Fruit fly (Drosophila melanogaster): ENCODE measurements around the gene CG6966.

CG6966 gene

DNA sequence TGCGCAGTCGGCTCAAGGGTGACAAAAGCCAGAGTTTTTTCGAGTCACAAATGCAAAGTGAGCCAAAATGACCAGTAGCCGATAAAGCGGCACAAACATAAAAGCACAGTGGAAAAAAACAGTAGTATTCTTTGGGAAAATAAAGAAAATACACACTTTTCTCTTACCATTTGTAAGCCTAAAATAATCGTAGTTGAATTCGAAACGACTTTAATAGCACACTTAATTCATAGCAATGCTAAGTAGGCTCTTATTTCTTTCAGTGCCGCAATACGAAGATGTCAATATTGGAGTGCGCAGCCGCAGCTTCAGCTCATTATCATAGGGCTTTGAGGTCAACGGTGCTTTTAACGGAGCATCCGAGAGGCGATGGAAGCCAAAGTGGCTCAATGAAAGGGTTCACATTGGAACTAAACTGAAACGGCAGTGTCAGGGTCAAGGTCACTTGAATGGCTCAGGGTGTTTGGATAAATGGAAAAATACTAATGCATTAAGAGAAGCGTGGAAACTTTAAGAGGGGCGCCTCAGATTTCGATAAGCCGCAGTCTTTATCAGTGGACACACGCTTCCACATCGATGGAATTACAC is 7.7 kb downstream of the CG6966 start:
- TF ChIP-seq CTCF (optimal IDR thresholded peaks at IDR 0.05) (no peak), CG8478 (optimal IDR thresholded peaks at IDR 0.05) (no peak)

dm6 chr3R:15087043-15087442 is 8.4 kb downstream of the CG6966 start:
- TF ChIP-seq CG8478 (optimal IDR thresholded peaks at IDR 0.05) (no peak), CTCF (optimal IDR thresholded peaks at IDR 0.05) (no peak)

- no peak for TF ChIP-seq CG8478 (optimal IDR thresholded peaks at IDR 0.05)
- TF ChIP-seq CTCF (optimal IDR thresholded peaks at IDR 0.05): no peak
These were observed 10.8 kb downstream of the CG6966 start for dm6 chr3R:15084461-15085106.

DNA sequence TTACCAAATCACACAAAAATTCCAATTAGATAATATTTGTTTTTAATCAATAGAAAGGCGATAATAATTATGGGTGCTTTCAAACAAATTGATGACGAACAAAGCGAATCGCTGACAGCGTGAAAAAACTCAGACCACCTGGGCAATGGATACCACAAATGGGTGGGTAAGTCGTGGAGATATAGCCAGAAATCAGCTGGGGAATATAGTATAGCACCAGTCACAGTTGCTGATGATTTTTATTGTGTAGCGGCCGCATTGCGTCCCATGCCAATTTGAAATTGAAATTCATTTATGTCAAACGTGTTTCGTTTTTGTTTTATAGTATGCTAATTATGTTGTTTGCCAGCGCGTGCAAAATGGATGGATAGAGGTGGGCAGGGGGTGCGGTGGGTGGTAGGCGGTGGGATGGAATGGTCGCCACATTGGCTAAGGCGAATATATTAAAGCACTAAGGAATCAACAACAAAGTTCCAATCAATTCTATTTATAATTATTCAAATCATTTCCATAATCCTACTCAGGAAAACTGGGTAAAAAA is 11.7 kb downstream of the CG6966 start:
- TF ChIP-seq CG8478 (optimal IDR thresholded peaks at IDR 0.05) (no peak), CTCF (optimal IDR thresholded peaks at IDR 0.05) (no peak)

DNA sequence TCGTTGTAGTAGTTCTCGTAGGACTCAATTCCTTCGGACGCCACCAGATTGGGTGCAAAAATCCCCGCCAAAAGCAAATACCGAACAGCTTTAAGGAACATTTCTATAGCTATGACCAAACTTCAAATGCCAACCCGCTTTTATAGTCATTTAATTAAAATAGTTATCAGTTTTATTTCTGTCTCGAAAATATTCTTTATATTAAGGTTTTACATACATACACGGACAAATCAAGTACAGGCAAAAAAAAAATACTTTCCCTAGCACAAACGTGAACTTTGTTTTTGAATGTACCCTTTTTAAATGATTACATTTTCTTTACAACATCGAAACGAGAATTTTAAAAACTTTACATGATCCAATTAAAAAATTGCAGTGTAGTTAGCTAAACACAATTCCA is 16.2 kb downstream of the CG6966 start, which contains the start of gene CG6974:
Gene CG6974, minus strand, starts transcription at position 101 of the 400 bp plus-strand sequence.
- TF ChIP-seq CG8478 (optimal IDR thresholded peaks at IDR 0.05) (no peak), CTCF (optimal IDR thresholded peaks at IDR 0.05) (no peak)

DNA sequence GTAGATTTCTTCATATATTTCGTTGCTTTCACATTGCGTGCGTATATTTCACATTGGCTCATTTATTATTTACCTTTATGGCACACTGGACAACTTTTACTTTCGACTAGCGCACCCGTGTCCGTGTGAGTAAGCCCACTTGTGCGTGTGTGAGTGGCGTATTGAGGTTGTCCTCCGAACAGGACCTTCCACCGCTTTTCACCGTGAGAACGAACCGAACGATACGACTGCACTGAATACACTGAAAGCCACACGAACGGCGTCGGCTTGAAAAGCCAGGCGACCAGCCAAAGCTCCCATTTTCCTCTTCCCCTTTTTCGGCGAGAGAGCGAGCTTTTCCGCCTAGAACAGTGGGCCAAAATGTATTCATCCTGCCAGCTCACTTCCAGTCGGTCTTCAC is 18.5 kb downstream of the CG6966 start, which contains the start of gene dpr9:
Gene dpr9, minus strand, starts transcription at position 244 of the 400 bp plus-strand sequence.
- TF ChIP-seq CTCF (optimal IDR thresholded peaks at IDR 0.05): no peak
- no peak for TF ChIP-seq CG8478 (optimal IDR thresholded peaks at IDR 0.05)

dm6 chr3R:15057214-15057613 is 38.2 kb downstream of the CG6966 start:
- TF ChIP-seq CTCF (optimal IDR thresholded peaks at IDR 0.05) (no peak), CG8478 (optimal IDR thresholded peaks at IDR 0.05) (no peak)

- TF ChIP-seq CG8478 (optimal IDR thresholded peaks at IDR 0.05) (no peak), CTCF (optimal IDR thresholded peaks at IDR 0.05) (no peak)
These were observed 58.4 kb downstream of the CG6966 start, which contains the start of gene RpL10Aa for dm6 chr3R:15037066-15037465. Gene RpL10Aa, plus strand, starts transcription at chr3R:15037366.

dm6 chr3R:15031662-15032061 is 63.8 kb downstream of the CG6966 start:
- TF ChIP-seq CTCF (optimal IDR thresholded peaks at IDR 0.05) (no peak), CG8478 (optimal IDR thresholded peaks at IDR 0.05) (no peak)
